Worm (Caenorhabditis elegans) whole organism, L4 larva: ENCODE measurements around the gene Y17D7C.6.

Experiments
- F37D6.2 ChIP-seq: sonication (generic microtip); optimal IDR thresholded peaks from 2 replicates; lab custom pipeline; 2016; ENCODE audit warnings: mild to moderate bottlenecking, missing genetic modification characterization, missing compliant biosample characterization
- T20F7.1 ChIP-seq: fragments of 200-800 bp; sonication (Bioruptor generic); optimal IDR thresholded peaks from 2 replicates; lab custom pipeline; 2018; ENCODE audit warnings: mild to moderate bottlenecking, missing genetic modification characterization, missing compliant biosample characterization
- ZK337.2 ChIP-seq: fragments of 200-800 bp; sonication (Bioruptor generic); IDR thresholded peaks from 2 replicates; pipeline ENCODE4 v1.3.6; 2022; ENCODE audit warnings: missing genetic modification reagents, missing genetic modification characterization, missing compliant biosample characterization
- aha-1 ChIP-seq: fragments of 150-350 bp; peaks from one replicate; lab custom pipeline; 2014; ENCODE audit warnings: missing biosample characterization, missing genetic modification characterization
- attf-4 ChIP-seq: sonication (generic microtip); optimal IDR thresholded peaks from 3 replicates; lab custom pipeline; 2017; ENCODE audit warnings: missing biosample characterization, missing genetic modification characterization
- ceh-28 ChIP-seq: fragments of 150-350 bp; optimal IDR thresholded peaks from 2 replicates; lab custom pipeline; 2014; ENCODE audit warnings: missing biosample characterization, missing genetic modification reagents, missing genetic modification characterization
- ctbp-1 ChIP-seq: fragments of 200-800 bp; sonication (Bioruptor generic); IDR thresholded peaks from 2 replicates; pipeline ENCODE4 v1.3.6; 2022; ENCODE audit warnings: missing genetic modification reagents, missing genetic modification characterization, missing compliant biosample characterization
- daf-16 ChIP-seq, 3 experiments: sonication (generic microtip); optimal IDR thresholded peaks; 2 replicates each; lab custom pipeline; 2016 to 2017; ENCODE audit warnings: missing genetic modification characterization in 3 of 3, missing genetic modification reagents in 3 of 3, mild to moderate bottlenecking in 2 of 3, missing compliant biosample characterization in 2 of 3, missing biosample characterization in 1 of 3, moderate library complexity in 1 of 3
- dmd-8 ChIP-seq: fragments of 200-800 bp; sonication (Bioruptor generic); IDR thresholded peaks from 2 replicates; pipeline ENCODE4 v1.3.6; 2022; ENCODE audit warnings: missing genetic modification characterization, missing compliant biosample characterization
- dmd-9 ChIP-seq: fragments of 200-800 bp; sonication (Bioruptor generic); IDR thresholded peaks from 2 replicates; pipeline ENCODE4 v1.3.6; 2022; ENCODE audit warnings: missing genetic modification reagents, missing genetic modification characterization, missing compliant biosample characterization
- dpl-1 ChIP-seq: fragments of 150-350 bp; optimal IDR thresholded peaks from 2 replicates; lab custom pipeline; 2014; ENCODE audit warnings: missing biosample characterization, missing genetic modification reagents, missing genetic modification characterization
- duxl-1 ChIP-seq: sonication (generic microtip); optimal IDR thresholded peaks from 2 replicates; lab custom pipeline; 2016; ENCODE audit warnings: mild to moderate bottlenecking, missing genetic modification characterization, moderate library complexity, missing compliant biosample characterization; ENCODE audit not compliant: poor library complexity
- dve-1 ChIP-seq: sonication (generic microtip); optimal IDR thresholded peaks from 2 replicates; lab custom pipeline; 2017; ENCODE audit warnings: antibody characterized with exemption, mild to moderate bottlenecking, missing genetic modification characterization, missing compliant biosample characterization; ENCODE audit not compliant: insufficient read depth
- fkh-10 ChIP-seq: fragments of 150-350 bp; optimal IDR thresholded peaks from 2 replicates; lab custom pipeline; 2014; ENCODE audit warnings: missing biosample characterization, missing genetic modification reagents, missing genetic modification characterization
- hif-1 ChIP-seq, 2 experiments: sonication (generic microtip); optimal IDR thresholded peaks; 2 replicates each; lab custom pipeline; 2016 to 2017; ENCODE audit warnings: missing compliant biosample characterization in 2 of 2, missing genetic modification characterization in 2 of 2, missing genetic modification reagents in 2 of 2, missing genotype in 2 of 2, mild to moderate bottlenecking in 1 of 2
- hlh-11 ChIP-seq: fragments of 200-800 bp; sonication (Bioruptor generic); optimal IDR thresholded peaks from 2 replicates; lab custom pipeline; 2018; ENCODE audit warnings: mild to moderate bottlenecking, missing genetic modification characterization, missing compliant biosample characterization
- hlh-30 ChIP-seq: sonication (generic microtip); optimal IDR thresholded peaks from 2 replicates; lab custom pipeline; 2017; ENCODE audit warnings: antibody characterized with exemption, mild to moderate bottlenecking, missing genetic modification characterization, missing compliant biosample characterization; ENCODE audit not compliant: insufficient read depth
- hmg-1.1 ChIP-seq: fragments of 200-800 bp; sonication (Bioruptor generic); IDR thresholded peaks from 2 replicates; pipeline ENCODE4 v1.3.6; 2022; ENCODE audit warnings: missing genetic modification reagents, missing genetic modification characterization, missing compliant biosample characterization
- jun-1 ChIP-seq: fragments of 150-350 bp; optimal IDR thresholded peaks from 2 replicates; lab custom pipeline; 2014; ENCODE audit warnings: missing biosample characterization, missing genetic modification reagents, missing genetic modification characterization
- lin-13 ChIP-seq: fragments of 150-350 bp; optimal IDR thresholded peaks from 2 replicates; lab custom pipeline; 2014; ENCODE audit warnings: missing biosample characterization, missing genetic modification reagents, missing genetic modification characterization
- lsy-2 ChIP-seq, 2 experiments: fragments of 150-350 bp in 1 of 2; sonication (generic microtip) in 1 of 2; optimal IDR thresholded peaks; 2 replicates each; lab custom pipeline; 2014 to 2017; ENCODE audit warnings: missing biosample characterization in 2 of 2, missing genetic modification characterization in 2 of 2
- madf-9 ChIP-seq: fragments of 200-800 bp; sonication (Bioruptor generic); conservative IDR thresholded peaks from 2 replicates; pipeline ENCODE4 v1.3.6; 2022; ENCODE audit warnings: missing genetic modification reagents, missing genetic modification characterization, missing compliant biosample characterization
- mdl-1 ChIP-seq, 2 experiments: fragments of 150-350 bp in 1 of 2; sonication (generic microtip) in 1 of 2; optimal IDR thresholded peaks; 2 replicates each; lab custom pipeline; 2014 to 2017; ENCODE audit warnings: missing biosample characterization in 2 of 2, missing genetic modification characterization in 2 of 2
- mep-1 ChIP-seq: fragments of 150-350 bp; sonication (generic microtip); optimal IDR thresholded peaks from 3 replicates; lab custom pipeline; 2014; ENCODE audit warnings: missing biosample characterization, missing genetic modification characterization
- nhr-11 ChIP-seq: fragments of 150-350 bp; optimal IDR thresholded peaks from 2 replicates; lab custom pipeline; 2014; ENCODE audit warnings: missing biosample characterization, missing genetic modification characterization
- nhr-28 ChIP-seq: fragments of 150-350 bp; optimal IDR thresholded peaks from 2 replicates; lab custom pipeline; 2014; ENCODE audit warnings: missing biosample characterization, missing genetic modification characterization
- nhr-6 ChIP-seq: fragments of 150-350 bp; optimal IDR thresholded peaks from 2 replicates; lab custom pipeline; 2014; ENCODE audit warnings: missing biosample characterization, missing genetic modification characterization
- nhr-77 ChIP-seq: fragments of 150-350 bp; optimal IDR thresholded peaks from 2 replicates; lab custom pipeline; 2014; ENCODE audit warnings: missing biosample characterization, missing genetic modification characterization
- pha-4 ChIP-seq, 2 experiments: fragments of 150-350 bp in 1 of 2; fragments of 200-800 bp in 1 of 2; sonication (Bioruptor generic) in 1 of 2; IDR thresholded peaks in 1 of 2; optimal IDR thresholded peaks in 1 of 2; 2 replicates each; pipeline versions ENCODE4 v1.3.6 to Lab custom; 2014 to 2022; ENCODE audit warnings: missing genetic modification characterization in 2 of 2, missing genetic modification reagents in 2 of 2, missing biosample characterization in 1 of 2, missing compliant biosample characterization in 1 of 2
- rbr-2 ChIP-seq: sonication (generic microtip); optimal IDR thresholded peaks from 2 replicates; lab custom pipeline; 2016; ENCODE audit warnings: missing genotype, missing genetic modification characterization, missing compliant biosample characterization
- set-16 ChIP-seq: fragments of 200-800 bp; sonication (Bioruptor generic); IDR thresholded peaks from 2 replicates; pipeline ENCODE4 v1.3.6; 2022; ENCODE audit warnings: missing genetic modification reagents, missing genetic modification characterization, missing compliant biosample characterization
- snpc-1.2 ChIP-seq: fragments of 200-800 bp; sonication (Bioruptor generic); IDR thresholded peaks from 2 replicates; pipeline ENCODE4 v1.3.6; 2022; ENCODE audit warnings: missing genetic modification reagents, missing genetic modification characterization, missing compliant biosample characterization
- snpc-4 ChIP-seq: fragments of 150-350 bp; optimal IDR thresholded peaks from 2 replicates; lab custom pipeline; 2014; ENCODE audit warnings: missing biosample characterization, missing genetic modification characterization
- unc-39 ChIP-seq: sonication (generic microtip); optimal IDR thresholded peaks from 2 replicates; lab custom pipeline; 2017; ENCODE audit warnings: missing biosample characterization, missing genetic modification characterization
- unc-62 ChIP-seq, 3 experiments: fragments of 150-350 bp in 1 of 3; sonication (generic microtip); optimal IDR thresholded peaks in 2 of 3; peaks in 1 of 3; 1 replicate in 1 of 3; 2 replicates in 2 of 3; lab custom pipeline; 2014 to 2017; ENCODE audit warnings: missing biosample characterization in 3 of 3, missing genetic modification characterization in 3 of 3, missing genetic modification reagents in 3 of 3, missing genotype in 1 of 3

The Y17D7C.6 gene

ce11 chrV:18719956-18720489, 10.4 kb downstream of the Y17D7C.6 start, which contains the start of gene Y17D7C.2 (continued):
- TF ChIP-seq ctbp-1 (GFP tag; lab: Robert Waterston, UW) (no peak), dmd-9 (GFP tag; lab: Robert Waterston, UW) (peak; percentile 82), hlh-30 (tag; lab: Kevin White, UChicago) (no peak), duxl-1 (tag; lab: Kevin White, UChicago) (peak; percentile 31), madf-9 (GFP tag; lab: Robert Waterston, UW) (no peak)
- TF ChIP-seq, all 104 proteins: peak for 6

- peak in 1 of 2 experiments; percentile 93 for TF ChIP-seq unc-62 (GFP tag; optimal IDR thresholded peaks at IDR 0.05 in 1 of 2; lab: Kevin White, UChicago)
- no peak for TF ChIP-seq unc-62 (tag; optimal IDR thresholded peaks at IDR 0.05; lab: Kevin White, UChicago)
- peak; percentile 87 for TF ChIP-seq aha-1 (tag; lab: Kevin White, UChicago)
- no peak for TF ChIP-seq attf-4 (tag; lab: Kevin White, UChicago)
- TF ChIP-seq, all 104 proteins: peak for 2
Measured at ce11 chrV:18721873-18722272, 12.3 kb downstream of the Y17D7C.6 start.

ce11 chrV:18722510-18723299, 13.1 kb downstream of the Y17D7C.6 start:
- TF ChIP-seq set-16 (GFP tag; lab: Robert Waterston, UW) = peak; percentile 59
- no peak for TF ChIP-seq lsy-2 (tag; optimal IDR thresholded peaks at IDR 0.05; lab: Kevin White, UChicago)
- TF ChIP-seq dmd-9 (GFP tag; lab: Robert Waterston, UW) = peak; percentile 55; the same call in 1 of the 2 replicates
- no peak for TF ChIP-seq duxl-1 (tag; lab: Kevin White, UChicago)

- TF ChIP-seq hmg-1.1 (GFP tag; lab: Robert Waterston, UW) (peak; percentile 57), snpc-4 (tag; lab: Kevin White, UChicago) (peak; percentile 47), snpc-1.2 (GFP tag; lab: Robert Waterston, UW) (no peak), mdl-1 (tag; optimal IDR thresholded peaks at IDR 0.05; lab: Kevin White, UChicago) (peak; percentile 30 to 36), dmd-8 (GFP tag; lab: Robert Waterston, UW) (no peak), nhr-11 (tag; lab: Kevin White, UChicago) (peak; percentile 54), T20F7.1 (GFP tag; lab: Kevin White, UChicago) (no peak), lin-13 (peak; percentile 64), nhr-77 (tag; lab: Kevin White, UChicago) (peak; percentile 72), rbr-2 (tag; lab: Kevin White, UChicago) (peak; percentile 86), attf-4 (tag; lab: Kevin White, UChicago) (peak; percentile 24), dpl-1 (GFP tag; lab: Kevin White, UChicago) (peak; percentile 65), set-16 (GFP tag; lab: Robert Waterston, UW) (no peak), hlh-30 (tag; lab: Kevin White, UChicago) (peak; percentile 80), dve-1 (tag; lab: Kevin White, UChicago) (peak; percentile 96), hlh-11 (tag; lab: Kevin White, UChicago) (no peak), lsy-2 (tag; optimal IDR thresholded peaks at IDR 0.05; lab: Kevin White, UChicago) (peak; percentile 57 to 87), daf-16 (GFP tag; optimal IDR thresholded peaks at IDR 0.05; lab: Kevin White, UChicago) (no peak), daf-16 (tag; optimal IDR thresholded peaks at IDR 0.05; lab: Kevin White, UChicago) (peak; percentile 89), fkh-10 (GFP tag; lab: Kevin White, UChicago) (peak; percentile 33), ceh-28 (tag; lab: Kevin White, UChicago) (peak; percentile 81), F37D6.2 (tag; lab: Kevin White, UChicago) (peak; percentile 82), nhr-6 (tag; lab: Kevin White, UChicago) (peak; percentile 95), pha-4 (GFP tag; IDR thresholded peaks at IDR 0.05; lab: Robert Waterston, UW) (no peak), pha-4 (tag; optimal IDR thresholded peaks at IDR 0.05; lab: Kevin White, UChicago) (peak; percentile 79), ZK337.2 (GFP tag; lab: Robert Waterston, UW) (no peak), unc-39 (tag; lab: Kevin White, UChicago) (no peak), nhr-28 (tag; lab: Kevin White, UChicago) (peak; percentile 69), hif-1 (tag; optimal IDR thresholded peaks at IDR 0.05; lab: Kevin White, UChicago) (peak in 1 of 2 experiments; percentile 19), aha-1 (tag; lab: Kevin White, UChicago) (peak; percentile 97), duxl-1 (tag; lab: Kevin White, UChicago) (peak; percentile 99), jun-1 (peak; percentile 28), mep-1 (tag; lab: Kevin White, UChicago) (peak; percentile 82)
- TF ChIP-seq, all 104 proteins: peak for 24
Measured at ce11 chrV:18723604-18724003, 14.0 kb downstream of the Y17D7C.6 start.
